Fruit fly (Drosophila melanogaster) whole organism, larva: ENCODE data around the gene CG33189.

Experiments used
- noc ChIP-seq: fragments of 200-800 bp; sonication (Bioruptor generic); optimal IDR thresholded peaks from 3 replicates; lab custom pipeline; 2019; ENCODE audit warnings: missing biosample characterization, mild to moderate bottlenecking, missing genetic modification characterization, moderate library complexity

Gene CG33189

DNA sequence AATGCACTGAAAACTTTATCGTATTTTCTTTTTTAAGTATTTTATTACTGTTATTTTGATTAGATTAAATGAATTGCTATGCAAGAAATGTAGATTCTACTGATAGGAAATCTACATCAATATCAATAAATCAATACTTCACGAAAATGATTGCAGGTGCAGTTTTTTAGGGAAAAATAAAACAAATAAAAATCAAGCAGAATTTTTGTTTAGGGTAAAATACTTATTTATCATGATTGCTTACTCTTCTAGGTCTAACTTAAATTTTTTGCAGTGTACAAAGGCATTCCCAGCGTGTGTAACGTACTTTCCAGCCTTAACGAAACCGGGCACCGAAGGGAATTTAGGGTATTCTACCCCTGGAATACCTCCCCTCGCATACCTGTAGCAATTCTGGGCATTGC is 27.9 kb upstream of the CG33189 start:
- TF ChIP-seq noc (tag; lab: Kevin White, UChicago): peak; percentile 30

DNA sequence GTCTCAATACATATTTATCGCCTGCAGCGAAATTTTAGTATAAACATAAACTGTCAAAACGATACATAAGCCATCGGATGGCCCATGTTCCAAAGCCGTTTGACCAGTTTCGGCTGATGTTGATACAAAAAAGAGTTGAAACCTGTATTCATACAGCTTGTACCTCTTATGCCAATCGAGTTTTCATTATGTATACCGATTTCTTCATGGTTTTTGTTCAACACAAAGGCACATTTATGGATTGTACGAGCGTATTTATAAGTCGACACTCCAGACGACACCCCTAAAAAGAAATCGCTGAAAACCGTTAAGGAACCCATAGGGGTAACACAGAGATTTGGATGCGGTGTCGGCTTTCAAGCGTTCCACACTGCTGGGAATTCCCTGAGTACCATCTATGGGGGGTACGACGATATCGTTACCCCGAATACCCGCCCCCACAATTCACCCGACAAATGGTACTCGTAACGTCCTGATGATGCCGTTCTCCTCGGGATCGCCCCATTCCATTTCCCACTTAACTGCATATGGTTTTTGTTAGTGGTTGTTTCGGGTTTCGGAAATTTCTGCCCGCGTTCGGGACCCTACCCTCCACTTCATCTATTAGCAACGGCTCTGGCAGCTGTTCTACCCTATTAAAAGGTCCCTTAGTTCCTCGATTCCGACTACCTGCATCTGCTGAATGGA is 27.4 kb upstream of the CG33189 start:
- no peak for TF ChIP-seq noc (tag; lab: Kevin White, UChicago)

DNA sequence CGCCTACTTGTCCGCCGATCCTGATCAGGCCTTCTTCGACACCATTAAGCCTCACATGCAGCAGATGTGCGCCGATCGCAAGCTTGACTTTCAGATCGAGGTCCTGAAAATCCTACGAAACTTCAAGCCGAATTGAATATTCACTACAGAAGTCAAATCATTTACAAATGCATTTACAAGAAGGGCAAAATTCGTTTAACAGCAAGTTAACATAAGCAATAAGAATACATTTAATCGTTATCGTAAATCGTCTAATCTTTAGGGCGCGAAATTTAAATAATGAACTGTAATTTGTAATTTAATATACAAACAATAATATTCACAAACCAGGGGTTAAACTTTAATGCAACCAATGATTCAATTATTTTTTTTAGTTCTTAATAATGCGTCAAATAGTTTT is 26.5 kb upstream of the CG33189 start:
- no peak for TF ChIP-seq noc (tag; lab: Kevin White, UChicago)

DNA sequence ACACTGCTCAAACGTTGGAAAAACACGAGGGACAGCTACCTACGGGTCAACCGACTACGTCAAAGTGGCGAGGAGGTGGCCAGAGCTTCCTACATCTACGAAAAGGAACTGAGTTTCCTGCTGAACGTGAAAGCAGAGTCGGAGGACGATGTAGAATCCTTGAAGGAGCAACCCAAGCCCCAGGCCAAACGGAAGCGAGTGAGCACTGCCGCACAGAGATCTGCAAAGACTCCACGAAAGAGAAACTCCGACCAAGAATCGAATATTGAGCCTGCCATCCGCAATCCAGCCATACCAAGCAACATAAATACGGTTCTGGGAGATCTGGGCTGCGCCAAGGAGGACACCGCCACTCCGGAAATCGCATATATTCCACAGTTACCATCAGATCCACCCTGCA is 26.0 kb upstream of the CG33189 start:
- TF ChIP-seq noc (tag; lab: Kevin White, UChicago): no peak

DNA sequence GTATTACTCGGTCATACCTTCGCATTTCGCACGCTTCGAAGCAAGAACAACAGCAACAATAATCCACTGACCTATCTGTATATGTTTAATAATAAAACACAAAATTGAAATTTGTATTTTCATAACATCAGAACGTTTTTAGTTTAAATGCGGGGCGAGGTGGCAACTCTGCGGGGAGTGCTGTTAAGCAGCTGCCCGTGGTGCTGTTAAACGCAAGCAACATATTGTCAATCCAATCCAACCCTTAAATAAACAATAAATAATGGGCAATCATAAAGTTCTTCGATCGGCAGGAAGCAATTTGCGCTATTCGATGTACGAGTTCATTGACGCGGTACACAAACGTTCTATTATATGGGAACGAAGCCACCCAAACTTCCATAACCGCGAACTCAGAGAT is 25.5 kb upstream of the CG33189 start, which contains the start of gene hng2:
TSS of gene hng2 (plus strand) at position 219 of the 400 bp plus-strand sequence.
- no peak for TF ChIP-seq noc (tag; lab: Kevin White, UChicago)

DNA sequence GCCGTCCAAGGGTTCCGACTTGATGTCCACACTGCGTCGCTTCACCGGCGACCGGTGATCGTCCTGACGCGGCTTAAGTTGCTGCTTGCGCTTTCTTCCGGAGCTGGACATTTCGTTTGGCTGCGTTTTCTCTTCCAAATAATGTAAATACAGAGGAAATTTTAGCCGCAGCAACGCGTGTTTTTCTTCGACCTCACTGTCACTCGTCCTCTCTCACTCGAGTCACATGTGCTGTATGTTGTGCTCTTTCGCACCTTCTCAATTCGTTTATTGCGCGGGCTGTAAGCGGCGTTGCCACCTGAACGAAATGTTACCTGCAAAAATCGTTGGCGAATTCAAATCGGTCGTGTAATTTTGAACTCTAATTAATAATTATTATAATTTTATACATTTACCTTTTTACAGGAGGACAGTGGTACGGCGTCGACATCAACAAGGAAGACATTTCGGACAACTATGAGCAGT is 24.8 kb upstream of the CG33189 start, which contains the start of gene CG9839:
TSS of gene CG9839 (minus strand) at position 415 of the 465 bp plus-strand sequence.
- no peak for TF ChIP-seq noc (tag; lab: Kevin White, UChicago)

DNA sequence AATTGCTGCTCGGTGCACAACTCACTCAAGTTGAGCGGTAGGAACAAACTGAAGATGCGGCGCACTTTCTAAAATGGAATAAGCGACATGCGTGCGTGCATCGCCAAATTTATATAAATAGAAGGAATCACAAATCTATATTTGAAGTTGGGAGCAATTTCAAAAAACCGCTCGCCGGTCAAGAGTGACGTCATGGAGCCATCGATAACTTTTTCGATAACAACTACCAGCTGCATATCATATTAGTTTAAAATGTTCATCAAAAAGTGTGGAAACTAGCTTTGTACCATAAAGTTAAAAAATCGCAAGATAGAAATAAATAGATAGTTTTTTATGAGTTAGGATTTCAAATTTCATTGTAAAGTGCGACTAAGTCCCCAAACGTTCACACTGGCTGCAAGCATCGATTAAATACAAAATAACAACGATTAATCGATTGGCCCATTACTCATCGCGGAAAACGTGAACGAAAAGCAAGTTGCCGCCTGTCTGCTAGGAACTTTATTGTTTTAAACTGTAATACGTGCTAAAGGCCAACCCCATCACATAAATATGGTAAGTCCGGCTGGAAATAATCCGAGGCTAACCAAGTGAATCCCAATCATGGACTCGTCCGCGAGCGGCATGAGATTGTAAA is 20.7 kb upstream of the CG33189 start, which contains the start of the genes Pif1A, Pif1B and CCT7:
TSS of gene Pif1A (minus strand) at position 51 of the 637 bp plus-strand sequence.
TSS of gene Pif1B (minus strand) at position 51 of the 637 bp plus-strand sequence.
TSS of gene CCT7 (plus strand) at position 439 of the 637 bp plus-strand sequence.
- TF ChIP-seq noc (tag; lab: Kevin White, UChicago): peak; percentile 9

DNA sequence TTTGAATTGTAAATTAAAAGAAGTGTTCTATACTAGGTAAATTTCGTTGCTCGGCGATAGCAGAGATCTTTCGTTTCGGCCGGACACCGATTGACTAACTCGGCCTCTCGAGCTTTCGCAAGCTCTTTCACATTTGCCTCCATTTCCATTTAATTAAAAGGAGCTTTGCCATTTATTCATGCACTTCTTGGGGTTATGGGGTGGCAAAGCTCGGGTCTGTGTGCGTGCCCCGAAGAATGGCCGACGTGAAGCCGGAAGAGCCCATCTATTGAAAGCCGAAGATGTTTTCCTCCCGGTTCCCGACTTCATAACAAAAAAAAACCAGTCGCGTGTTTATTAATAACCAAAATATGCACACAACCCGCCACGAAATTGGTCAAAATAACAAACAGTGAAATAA is 19.3 kb upstream of the CG33189 start:
- TF ChIP-seq noc (tag; lab: Kevin White, UChicago): no peak

DNA sequence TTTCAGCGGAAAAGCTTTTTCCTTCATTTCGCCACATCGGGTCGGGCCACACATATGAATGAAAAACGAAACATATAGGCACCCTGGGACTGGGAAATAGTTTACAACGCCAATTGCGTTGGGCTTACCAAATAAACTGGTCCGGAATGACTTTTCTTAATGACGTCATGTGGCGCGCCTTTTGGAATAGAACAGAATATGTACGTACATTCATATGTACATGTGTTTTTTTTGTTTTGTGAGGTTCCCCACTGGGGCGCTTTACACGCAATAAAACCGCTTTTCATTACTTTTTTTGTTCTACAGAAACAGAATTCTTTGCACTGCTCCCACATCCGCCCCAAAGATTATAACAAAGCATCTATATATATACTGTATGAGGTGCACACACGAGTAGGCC is 17.7 kb upstream of the CG33189 start:
- no peak for TF ChIP-seq noc (tag; lab: Kevin White, UChicago)

DNA sequence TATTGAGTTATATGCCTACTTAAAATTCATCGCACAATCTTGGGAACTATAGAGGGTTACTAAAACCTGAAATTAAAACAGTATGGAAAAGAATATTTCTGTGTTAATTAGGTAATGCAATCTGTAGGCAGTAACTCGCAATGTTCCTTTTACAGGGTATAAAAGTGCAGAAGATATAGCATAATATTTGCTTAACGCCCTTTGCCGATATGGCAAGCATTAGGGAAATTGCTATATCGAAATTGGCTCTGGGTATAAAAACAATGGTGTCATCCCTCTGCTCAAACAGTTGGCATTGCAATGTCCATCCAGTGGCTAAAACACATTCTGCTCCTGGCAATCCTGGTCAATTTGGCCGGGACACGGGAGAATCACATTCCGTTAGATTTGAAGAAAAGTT is 13.8 kb upstream of the CG33189 start, which contains the start of gene Ir85a:
TSS of gene Ir85a (plus strand) at position 301 of the 400 bp plus-strand sequence.
- no peak for TF ChIP-seq noc (tag; lab: Kevin White, UChicago)

DNA sequence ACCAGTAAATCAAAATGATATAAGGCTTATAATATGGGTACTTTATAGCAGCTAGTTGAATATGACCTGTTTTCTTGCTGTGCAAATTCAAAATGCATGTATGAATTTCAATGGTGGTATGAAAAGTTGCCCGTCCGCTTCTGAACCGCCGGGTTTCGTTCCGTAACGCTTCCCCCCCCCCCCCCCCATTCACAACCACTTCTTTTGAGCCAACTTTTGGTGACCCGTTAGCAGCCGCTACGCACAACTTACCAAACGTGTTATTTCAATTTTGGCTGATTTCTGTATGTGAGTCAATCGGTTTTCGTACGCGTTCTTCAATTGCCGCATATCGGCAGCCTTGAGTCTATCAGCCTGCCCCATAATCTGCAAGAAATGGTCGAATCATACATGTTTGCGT is 13.1 kb upstream of the CG33189 start:
- no peak for TF ChIP-seq noc (tag; lab: Kevin White, UChicago)

DNA sequence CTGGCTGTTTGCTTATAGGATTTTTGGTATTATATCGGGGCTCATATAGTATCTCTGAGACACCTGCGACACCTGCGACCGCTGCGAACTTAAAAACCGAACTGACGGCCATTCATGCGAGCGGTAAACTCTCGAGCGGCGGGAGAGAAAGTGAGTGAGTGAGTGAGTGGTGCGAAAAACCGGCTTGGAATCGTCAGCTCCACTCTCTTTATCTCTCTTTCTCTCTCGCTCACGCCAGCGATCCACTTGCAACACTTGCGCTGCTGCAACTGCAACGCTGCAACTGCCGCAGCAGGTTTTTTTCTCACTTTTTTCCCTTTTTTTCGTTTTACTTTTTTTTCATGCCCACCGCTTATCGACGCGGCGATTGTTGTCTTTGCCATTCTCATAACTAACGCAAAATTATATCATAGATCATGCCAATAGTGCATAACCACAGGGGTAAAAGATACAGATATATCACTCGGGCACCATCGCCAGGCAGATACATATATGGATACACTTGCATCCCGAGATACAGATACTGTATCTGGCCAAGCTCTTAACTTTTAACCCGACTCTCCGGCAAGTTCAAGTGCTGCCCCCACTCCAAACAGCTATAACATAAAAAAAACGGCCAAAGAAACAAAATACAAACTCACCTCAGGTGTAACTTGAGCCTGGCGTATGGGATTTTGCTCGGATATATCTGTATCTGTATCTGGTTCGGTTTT is 12.0 kb upstream of the CG33189 start:
- no peak for TF ChIP-seq noc (tag; lab: Kevin White, UChicago)

DNA sequence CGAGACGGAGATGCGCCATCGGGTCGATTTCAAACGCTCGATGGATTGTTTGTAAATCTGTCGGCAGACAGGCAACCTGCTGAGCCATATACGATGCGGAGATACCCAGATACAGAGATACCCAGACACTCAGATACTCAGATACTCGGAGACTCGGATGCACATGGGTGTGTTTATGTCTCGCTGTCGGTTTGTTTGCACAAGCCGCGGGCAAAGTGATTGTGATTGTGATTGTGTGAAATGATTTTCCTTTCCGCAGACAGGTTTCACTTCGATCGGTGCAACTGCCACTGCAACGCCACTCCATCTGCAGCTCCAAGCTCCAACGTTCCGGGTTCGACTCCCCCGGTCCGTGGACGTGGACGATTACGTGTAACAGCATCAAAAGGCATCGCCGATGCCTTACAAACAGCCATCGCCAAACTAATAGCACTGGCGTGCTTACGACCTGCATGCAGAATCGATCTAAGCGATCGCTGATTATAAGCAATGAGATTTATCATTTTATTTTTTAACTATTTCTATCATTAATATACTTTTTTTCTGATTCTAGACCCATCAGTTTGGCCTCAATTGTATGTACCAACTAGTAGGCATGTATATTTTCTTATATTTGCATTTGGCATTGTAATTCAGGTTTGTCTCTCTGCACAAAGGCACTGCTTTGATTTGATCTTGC is 8.3 kb upstream of the CG33189 start:
- no peak for TF ChIP-seq noc (tag; lab: Kevin White, UChicago)

DNA sequence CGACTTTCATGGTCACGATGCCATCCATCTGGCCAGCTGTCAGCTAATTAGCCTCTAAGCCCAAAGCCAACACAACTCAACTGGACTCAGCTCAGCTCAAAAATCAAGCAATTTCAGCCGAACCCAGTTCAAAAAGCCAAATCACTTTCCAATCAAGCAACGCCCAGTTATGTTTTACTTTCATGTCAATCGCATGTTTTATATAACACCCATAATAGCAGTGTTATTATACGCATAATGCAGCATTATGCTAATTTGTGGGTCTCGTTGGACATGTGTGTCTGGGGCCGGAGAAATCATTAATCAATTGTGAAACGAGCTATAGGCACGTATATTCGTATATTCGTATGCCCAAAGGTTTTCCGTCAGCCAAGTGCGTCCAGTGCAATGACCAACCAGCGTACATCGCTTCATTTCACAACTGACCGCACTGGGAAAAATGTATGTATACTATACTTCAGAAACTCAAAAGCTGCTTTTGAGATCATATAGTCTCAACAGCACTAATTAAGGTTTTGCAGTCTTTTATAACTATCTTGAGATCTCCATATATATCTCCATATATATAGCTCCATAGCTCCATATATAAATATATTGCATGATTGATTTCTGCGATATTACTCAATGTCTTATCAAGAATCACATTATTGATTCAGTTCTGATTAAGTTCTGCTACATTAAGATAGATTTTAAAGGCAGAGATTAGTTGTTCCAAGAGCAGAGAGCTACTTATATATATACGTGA is 7.1 kb upstream of the CG33189 start:
- TF ChIP-seq noc (tag; lab: Kevin White, UChicago): no peak

DNA sequence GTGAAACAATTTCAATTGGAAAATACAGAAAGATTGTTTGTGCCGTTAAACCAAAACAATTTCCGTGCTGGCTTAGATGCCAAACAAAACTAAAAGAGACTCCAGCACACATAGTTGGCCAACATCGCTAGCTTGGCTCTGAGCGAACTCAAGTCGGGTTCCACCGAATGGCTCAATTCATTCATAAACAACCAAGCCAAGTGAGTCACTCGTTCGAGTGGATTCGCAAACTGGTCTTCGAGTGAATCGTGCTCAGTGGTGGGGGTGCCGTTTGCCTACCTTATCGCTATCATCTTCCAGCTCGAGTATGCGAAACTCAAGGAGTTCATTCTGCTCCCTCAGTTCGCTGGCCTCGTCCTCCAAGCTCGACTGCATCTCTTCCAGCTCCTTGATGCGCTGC is 4.9 kb upstream of the CG33189 start:
- TF ChIP-seq noc (tag; lab: Kevin White, UChicago): no peak
